Worm (Caenorhabditis elegans) whole organism, L1 larva: ENCODE data around the gene pkc-3.

Experiments used
- ama-1 ChIP-seq: fragments of 150-350 bp; optimal IDR thresholded peaks from 2 replicates; lab custom pipeline; 2014
- ets-5 ChIP-seq: fragments of 200-800 bp; sonication (Bioruptor generic); IDR thresholded peaks from 2 replicates; pipeline ENCODE4 v1.3.6; 2022; ENCODE audit warnings: missing genetic modification characterization, missing compliant biosample characterization
- fkh-10 ChIP-seq: sonication (generic microtip); optimal IDR thresholded peaks from 2 replicates; lab custom pipeline; 2017; ENCODE audit warnings: missing biosample characterization, missing genetic modification reagents, missing genetic modification characterization
- fos-1 ChIP-seq: fragments of 150-350 bp; optimal IDR thresholded peaks from 2 replicates; lab custom pipeline; 2014; ENCODE audit warnings: missing biosample characterization, missing genetic modification characterization
- jun-1 ChIP-seq: fragments of 150-350 bp; optimal IDR thresholded peaks from 2 replicates; lab custom pipeline; 2014; ENCODE audit warnings: missing biosample characterization, missing genetic modification reagents, missing genetic modification characterization
- lin-14 ChIP-seq: fragments of 200-800 bp; sonication (Bioruptor generic); optimal IDR thresholded peaks from 2 replicates; lab custom pipeline; 2018; ENCODE audit warnings: mild to moderate bottlenecking, missing genetic modification characterization, moderate library complexity, missing compliant biosample characterization
- lsy-2 ChIP-seq, 2 experiments: fragments of 150-350 bp; optimal IDR thresholded peaks; 2 replicates each; lab custom pipeline; 2014; ENCODE audit warnings: missing biosample characterization in 2 of 2, missing genetic modification characterization in 2 of 2
- nhr-77 ChIP-seq: fragments of 150-350 bp; optimal IDR thresholded peaks from 2 replicates; lab custom pipeline; 2014; ENCODE audit warnings: missing biosample characterization, missing genetic modification characterization
- rnt-1 ChIP-seq: sonication (generic microtip); optimal IDR thresholded peaks from 2 replicates; lab custom pipeline; 2016; ENCODE audit warnings: mild to moderate bottlenecking, missing genetic modification characterization, moderate library complexity, missing compliant biosample characterization
- unc-62 ChIP-seq: fragments of 150-350 bp; optimal IDR thresholded peaks from 2 replicates; lab custom pipeline; 2014; ENCODE audit warnings: missing biosample characterization, missing genetic modification reagents, missing genetic modification characterization

DNA sequence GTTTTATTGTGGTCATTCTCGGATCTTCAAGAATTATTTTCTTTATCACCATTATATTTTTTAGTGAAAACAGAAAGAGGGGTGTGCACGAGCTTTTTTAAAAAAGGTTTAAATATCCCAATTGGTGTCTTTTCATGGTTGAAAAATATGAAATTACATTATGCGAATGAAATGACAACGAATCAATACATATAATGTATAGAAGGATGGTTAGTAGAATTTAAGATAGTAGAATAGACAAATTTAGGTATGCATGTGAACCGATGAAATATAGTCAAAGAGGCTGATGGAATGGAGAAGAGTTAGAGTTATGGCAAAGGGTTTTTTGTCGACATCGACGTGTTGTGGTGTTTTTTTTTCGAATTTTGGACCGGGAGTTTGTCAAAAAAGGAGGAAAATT, 15.3 kb upstream of the pkc-3 start:
- no peak for TF ChIP-seq nhr-77 (tag; lab: Kevin White, UChicago)
- no peak for TF ChIP-seq jun-1 (tag; lab: Kevin White, UChicago)
- no peak for TF ChIP-seq ama-1 (lab: Kevin White, UChicago)
- no peak for TF ChIP-seq fos-1 (tag; lab: Kevin White, UChicago)
- TF ChIP-seq rnt-1 (tag; lab: Kevin White, UChicago), result no peak
- TF ChIP-seq fkh-10, result no peak
- no peak for TF ChIP-seq unc-62 (GFP tag; lab: Kevin White, UChicago)
- no peak for TF ChIP-seq ets-5 (GFP tag; lab: Robert Waterston, UW)
- no peak for TF ChIP-seq lin-14 (GFP tag; lab: Kevin White, UChicago)
- TF ChIP-seq lsy-2 (tag; optimal IDR thresholded peaks at IDR 0.05; lab: Kevin White, UChicago), result no peak
